Fruit fly (Drosophila melanogaster) whole organism, embryonic: ENCODE data around the gene CG14100.
A peak's percentile ranks its signal among the peaks of the same experiment; 100 is the strongest.

Experiments
- Adf1 ChIP-seq: fragments of 200-800 bp; sonication (Bioruptor generic); IDR thresholded peaks from 2 replicates; pipeline ENCODE4 v1.3.6; 2022; ENCODE audit warnings: missing biosample characterization, missing genetic modification characterization
- Atf3 ChIP-seq: fragments of 200-800 bp; sonication (Bioruptor generic); optimal IDR thresholded peaks from 3 replicates; lab custom pipeline; 2016; ENCODE audit warnings: missing biosample characterization, missing genetic modification characterization
- BEAF-32 ChIP-seq: fragments of 200-800 bp; sonication (Bioruptor generic); optimal IDR thresholded peaks from 3 replicates; lab custom pipeline; 2017; ENCODE audit warnings: missing biosample characterization, missing genetic modification characterization, mild to moderate bottlenecking, moderate library complexity, missing genetic modification reagents
- CG10543 ChIP-seq: fragments of 200-800 bp; sonication (Bioruptor generic); optimal IDR thresholded peaks from 3 replicates; lab custom pipeline; 2017; ENCODE audit warnings: missing biosample characterization, mild to moderate bottlenecking, missing genetic modification characterization, moderate library complexity
- CG11696 ChIP-seq: fragments of 200-800 bp; sonication (Bioruptor generic); IDR thresholded peaks from 2 replicates; pipeline ENCODE4 v1.3.6; 2022; ENCODE audit warnings: missing biosample characterization, missing genetic modification characterization
- CG12236 ChIP-seq: fragments of 200-800 bp; sonication (Bioruptor generic); optimal IDR thresholded peaks from 2 replicates; lab custom pipeline; 2016; ENCODE audit warnings: missing biosample characterization, missing genetic modification characterization
- CG12299 ChIP-seq: fragments of 200-800 bp; sonication (Bioruptor generic); optimal IDR thresholded peaks from 2 replicates; lab custom pipeline; 2018; ENCODE audit warnings: missing biosample characterization, mild to moderate bottlenecking, missing genetic modification characterization
- CG14667 ChIP-seq: fragments of 200-800 bp; sonication (Bioruptor generic); IDR thresholded peaks from 2 replicates; pipeline ENCODE4 v1.3.6; 2022; ENCODE audit warnings: missing biosample characterization, missing genetic modification characterization
- CG1602 ChIP-seq: fragments of 200-800 bp; sonication (Bioruptor generic); optimal IDR thresholded peaks from 3 replicates; lab custom pipeline; 2016; ENCODE audit warnings: missing biosample characterization, missing genetic modification characterization
- CG31224 ChIP-seq: fragments of 200-800 bp; sonication (Bioruptor generic); IDR thresholded peaks from 2 replicates; pipeline ENCODE4 v1.3.6; 2022; ENCODE audit warnings: missing biosample characterization, missing genetic modification characterization
- CG7987 ChIP-seq: fragments of 200-800 bp; sonication (Bioruptor generic); optimal IDR thresholded peaks from 2 replicates; lab custom pipeline; 2018; ENCODE audit warnings: missing biosample characterization, mild to moderate bottlenecking, missing genetic modification characterization, moderate library complexity
- CG8924 ChIP-seq: fragments of 200-800 bp; optimal IDR thresholded peaks from 3 replicates; lab custom pipeline; 2019; ENCODE audit warnings: missing biosample characterization, mild to moderate bottlenecking, missing genetic modification characterization, moderate library complexity
- CG9437 ChIP-seq: fragments of 200-800 bp; sonication (Bioruptor generic); optimal IDR thresholded peaks from 2 replicates; lab custom pipeline; 2018; ENCODE audit warnings: missing biosample characterization, mild to moderate bottlenecking, missing genetic modification characterization
- CG9727 ChIP-seq: fragments of 200-800 bp; sonication (Bioruptor generic); optimal IDR thresholded peaks from 3 replicates; lab custom pipeline; 2017; ENCODE audit warnings: missing biosample characterization, mild to moderate bottlenecking, missing genetic modification characterization
- Dip3 ChIP-seq: fragments of 200-800 bp; sonication (Bioruptor generic); optimal IDR thresholded peaks from 3 replicates; lab custom pipeline; 2016; ENCODE audit warnings: missing biosample characterization, missing genetic modification characterization
- Hmr ChIP-seq: fragments of 200-800 bp; sonication (Bioruptor generic); optimal IDR thresholded peaks from 3 replicates; lab custom pipeline; 2017; ENCODE audit warnings: mild to moderate bottlenecking, missing biosample characterization, missing genetic modification reagents, missing genetic modification characterization
- Hr78 ChIP-seq, 2 experiments: fragments of 200-800 bp in 1 of 2; fragments of >200 bp in 1 of 2; sonication (Bioruptor generic) in 1 of 2; optimal IDR thresholded peaks; 2 replicates each; lab custom pipeline; 2017 to 2019; ENCODE audit warnings: missing biosample characterization in 2 of 2, missing genetic modification characterization in 2 of 2, mild to moderate bottlenecking in 1 of 2, moderate library complexity in 1 of 2
- Hsf ChIP-seq: fragments of 200-800 bp; sonication (Bioruptor generic); optimal IDR thresholded peaks from 3 replicates; lab custom pipeline; 2016; ENCODE audit warnings: missing biosample characterization, missing genetic modification characterization
- Mad ChIP-seq: fragments of 200-800 bp; sonication (Bioruptor generic); optimal IDR thresholded peaks from 2 replicates; lab custom pipeline; 2016; ENCODE audit warnings: missing biosample characterization, missing genetic modification characterization
- Max ChIP-seq: fragments of 200-800 bp; sonication (Bioruptor generic); optimal IDR thresholded peaks from 2 replicates; lab custom pipeline; 2016; ENCODE audit warnings: missing biosample characterization, mild to moderate bottlenecking, missing genetic modification characterization
- Mrtf ChIP-seq: fragments of 200-800 bp; sonication (Bioruptor generic); IDR thresholded peaks from 3 replicates; pipeline ENCODE4 v1.3.6; 2022; ENCODE audit warnings: missing biosample characterization, missing genetic modification characterization
- Pdp1 ChIP-seq, 2 experiments: fragments of 200-800 bp; sonication (Bioruptor generic); optimal IDR thresholded peaks; 3 replicates each; lab custom pipeline; 2016; ENCODE audit warnings: missing biosample characterization in 2 of 2, missing genetic modification characterization in 2 of 2, mild to moderate bottlenecking in 1 of 2, moderate library complexity in 1 of 2
- ab ChIP-seq: fragments of 200-800 bp; sonication (Bioruptor generic); optimal IDR thresholded peaks from 2 replicates; lab custom pipeline; 2016; ENCODE audit warnings: missing biosample characterization, missing genetic modification characterization
- al ChIP-seq: fragments of 200-800 bp; sonication (Bioruptor generic); IDR thresholded peaks from 2 replicates; pipeline ENCODE4 v1.3.6; 2022; ENCODE audit warnings: missing biosample characterization, missing genetic modification characterization
- ash1 ChIP-seq: fragments of 200-800 bp; sonication (Bioruptor generic); optimal IDR thresholded peaks from 2 replicates; lab custom pipeline; 2018; ENCODE audit warnings: missing biosample characterization, mild to moderate bottlenecking, missing genetic modification characterization
- bcd ChIP-seq: fragments of 200-800 bp; sonication (Bioruptor generic); optimal IDR thresholded peaks from 2 replicates; lab custom pipeline; 2017; ENCODE audit warnings: missing biosample characterization, mild to moderate bottlenecking, missing genetic modification characterization
- chif ChIP-seq, 2 experiments: fragments of 200-800 bp; sonication (Bioruptor generic); optimal IDR thresholded peaks; 3 replicates each; lab custom pipeline; 2016; ENCODE audit warnings: missing biosample characterization in 2 of 2, missing genetic modification characterization in 2 of 2
- chm ChIP-seq: fragments of 200-800 bp; sonication (Bioruptor generic); IDR thresholded peaks from 2 replicates; pipeline ENCODE4 v1.3.6; 2022; ENCODE audit warnings: missing biosample characterization, missing genetic modification characterization
- cwo ChIP-seq: fragments of 200-800 bp; sonication (Bioruptor generic); optimal IDR thresholded peaks from 3 replicates; lab custom pipeline; 2017; ENCODE audit warnings: missing biosample characterization, missing genetic modification characterization, mild to moderate bottlenecking, moderate library complexity, missing genetic modification reagents
- dysf ChIP-seq: fragments of 200-800 bp; sonication (Bioruptor generic); IDR thresholded peaks from 3 replicates; pipeline ENCODE4 v1.3.6; 2022; ENCODE audit warnings: missing biosample characterization, missing genetic modification characterization
- gfzf ChIP-seq: fragments of 200-800 bp; sonication (Bioruptor generic); optimal IDR thresholded peaks from 2 replicates; lab custom pipeline; 2016; ENCODE audit warnings: missing biosample characterization, mild to moderate bottlenecking, missing genetic modification characterization, moderate library complexity
- grau ChIP-seq: fragments of 200-800 bp; optimal IDR thresholded peaks from 3 replicates; lab custom pipeline; 2019; ENCODE audit warnings: missing biosample characterization, mild to moderate bottlenecking, missing genetic modification characterization, moderate library complexity
- grn ChIP-seq: fragments of 200-800 bp; sonication (Bioruptor generic); optimal IDR thresholded peaks from 3 replicates; lab custom pipeline; 2017; ENCODE audit warnings: missing biosample characterization, missing genetic modification characterization
- her ChIP-seq: fragments of 200-800 bp; sonication (Bioruptor generic); optimal IDR thresholded peaks from 2 replicates; lab custom pipeline; 2016; ENCODE audit warnings: missing biosample characterization, missing genetic modification characterization
- jing ChIP-seq: fragments of 200-800 bp; sonication (Bioruptor generic); optimal IDR thresholded peaks from 2 replicates; lab custom pipeline; 2018; ENCODE audit warnings: missing biosample characterization, mild to moderate bottlenecking, missing genetic modification characterization
- luna ChIP-seq: fragments of 200-800 bp; sonication (Bioruptor generic); optimal IDR thresholded peaks from 2 replicates; lab custom pipeline; 2016; ENCODE audit warnings: missing biosample characterization, missing genetic modification characterization
- nerfin-1 ChIP-seq: fragments of 200-800 bp; sonication (Bioruptor generic); optimal IDR thresholded peaks from 3 replicates; lab custom pipeline; 2019; ENCODE audit warnings: missing biosample characterization, mild to moderate bottlenecking, missing genetic modification characterization, moderate library complexity
- phol ChIP-seq: fragments of 200-800 bp; sonication (Bioruptor generic); optimal IDR thresholded peaks from 3 replicates; lab custom pipeline; 2018; ENCODE audit warnings: missing biosample characterization, mild to moderate bottlenecking, missing genetic modification characterization, moderate library complexity
- slbo ChIP-seq: fragments of 200-800 bp; sonication (Bioruptor generic); IDR thresholded peaks from 2 replicates; pipeline ENCODE4 v1.3.6; 2022; ENCODE audit warnings: missing biosample characterization, missing genetic modification characterization
- sna ChIP-seq: fragments of 200-800 bp; sonication (Bioruptor generic); IDR thresholded peaks from 2 replicates; pipeline ENCODE4 v1.3.6; 2022; ENCODE audit warnings: missing biosample characterization, missing genetic modification characterization; ENCODE audit not compliant: partially characterized antibody
- tgo ChIP-seq: fragments of 200-800 bp; sonication (Bioruptor generic); IDR thresholded peaks from 3 replicates; pipeline ENCODE4 v1.3.6; 2022; ENCODE audit warnings: missing biosample characterization, missing genetic modification characterization
- tx ChIP-seq: fragments of 200-800 bp; sonication (Bioruptor generic); optimal IDR thresholded peaks from 2 replicates; lab custom pipeline; 2016; ENCODE audit warnings: missing biosample characterization, missing genetic modification characterization

The CG14100 gene

DNA sequence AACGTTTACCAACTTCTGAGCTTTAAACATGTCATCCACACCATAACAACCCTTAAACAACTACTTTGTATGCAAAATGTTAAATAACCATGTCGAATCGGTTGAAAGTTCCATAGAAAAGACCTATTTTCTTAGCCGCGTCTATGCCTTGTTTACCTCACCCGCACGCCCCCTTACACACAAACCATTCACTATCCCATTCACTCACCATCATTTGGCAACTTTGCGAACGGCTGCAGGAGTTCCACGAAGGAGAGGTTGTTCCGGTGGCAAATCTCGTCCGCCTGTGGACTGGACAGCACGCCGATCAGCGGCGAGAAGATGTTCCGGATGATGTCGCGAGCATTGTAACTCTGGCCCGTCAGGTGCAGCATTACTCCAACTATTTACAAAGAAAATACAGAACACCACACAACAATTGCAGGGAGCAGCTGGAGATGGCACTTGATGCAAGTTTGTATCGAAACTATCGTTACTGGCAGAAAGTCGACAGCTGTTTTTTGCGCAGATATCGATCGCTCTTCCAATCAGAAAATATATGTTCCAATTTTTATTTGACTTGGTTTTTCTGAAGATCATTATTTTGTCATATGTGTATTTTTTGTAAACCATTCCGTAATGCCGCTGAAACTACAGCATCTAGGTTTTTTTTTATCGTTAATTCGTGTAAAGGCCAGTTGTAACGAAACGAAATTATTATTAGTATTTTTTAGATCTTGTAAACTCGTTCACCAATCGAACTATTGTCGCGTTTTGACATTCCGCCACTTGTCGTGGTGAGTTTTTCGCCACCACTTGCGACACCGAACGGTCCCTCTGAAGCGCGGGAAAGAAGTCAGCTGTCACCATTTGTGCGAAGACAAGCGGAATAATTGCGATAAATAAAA is 28.0 kb upstream of the CG14100 start, which contains the start of gene asf1 (continued):
- TF ChIP-seq Hmr (GFP tag; lab: Kevin White, UChicago): peak; percentile 51
- TF ChIP-seq CG1602 (GFP tag; lab: Kevin White, UChicago): no peak
- TF ChIP-seq tgo (GFP tag; lab: Robert Waterston, UW): no peak
- TF ChIP-seq Dip3: peak; percentile 27
- TF ChIP-seq her (GFP tag; lab: Kevin White, UChicago): peak; percentile 10
- no peak for TF ChIP-seq chm
- no peak for TF ChIP-seq cwo (GFP tag; lab: Kevin White, UChicago)
- TF ChIP-seq Hr78 (GFP tag; optimal IDR thresholded peaks at IDR 0.05; lab: Kevin White, UChicago): no peak
- TF ChIP-seq CG8924 (tag; lab: Kevin White, UChicago): peak; percentile 13
- peak; percentile 67 for TF ChIP-seq sna (GFP tag; lab: Robert Waterston, UW)
- TF ChIP-seq Atf3 (GFP tag; lab: Kevin White, UChicago): no peak
- TF ChIP-seq chif (GFP tag; optimal IDR thresholded peaks at IDR 0.05; lab: Kevin White, UChicago): no peak
- peak; percentile 43; the same call in 1 of the 2 replicates for TF ChIP-seq slbo (GFP tag; lab: Robert Waterston, UW)
- peak; percentile 88 for TF ChIP-seq BEAF-32 (GFP tag; lab: Kevin White, UChicago)
- no peak for TF ChIP-seq ash1 (GFP tag; lab: Kevin White, UChicago)
- TF ChIP-seq Pdp1 (GFP tag; optimal IDR thresholded peaks at IDR 0.05; lab: Kevin White, UChicago): no peak
- TF ChIP-seq CG12236 (GFP tag; lab: Kevin White, UChicago): no peak
- TF ChIP-seq Hsf (GFP tag; lab: Kevin White, UChicago): peak; percentile 39
- TF ChIP-seq CG9437 (GFP tag; lab: Kevin White, UChicago): no peak
- TF ChIP-seq phol (tag; lab: Kevin White, UChicago): peak; percentile 42
- TF ChIP-seq dysf: no peak
- no peak for TF ChIP-seq Adf1 (GFP tag; lab: Robert Waterston, UW)
- TF ChIP-seq jing (GFP tag; lab: Kevin White, UChicago): no peak
- TF ChIP-seq ab (GFP tag; lab: Kevin White, UChicago): no peak
- peak; percentile 31 for TF ChIP-seq CG9727 (GFP tag; lab: Kevin White, UChicago)
- no peak for TF ChIP-seq grn
- TF ChIP-seq gfzf (GFP tag; lab: Kevin White, UChicago): peak; percentile 85
- no peak for TF ChIP-seq bcd
- TF ChIP-seq grau (tag; lab: Kevin White, UChicago): no peak
- TF ChIP-seq CG14667 (GFP tag; lab: Robert Waterston, UW): no peak
- no peak for TF ChIP-seq Max (GFP tag; lab: Kevin White, UChicago)
- no peak for TF ChIP-seq Mrtf (GFP tag; lab: Robert Waterston, UW)
- TF ChIP-seq CG7987 (GFP tag; lab: Kevin White, UChicago): no peak
- peak; percentile 40 for TF ChIP-seq tx (GFP tag; lab: Kevin White, UChicago)
- no peak for TF ChIP-seq CG10543 (GFP tag; lab: Kevin White, UChicago)
- no peak for TF ChIP-seq Mad (GFP tag; lab: Kevin White, UChicago)
- TF ChIP-seq luna (GFP tag; lab: Kevin White, UChicago): no peak
- TF ChIP-seq nerfin-1 (tag; lab: Kevin White, UChicago): peak; percentile 86
- TF ChIP-seq al (GFP tag; lab: Robert Waterston, UW): no peak
- no peak for TF ChIP-seq CG31224 (GFP tag; lab: Robert Waterston, UW)
- TF ChIP-seq CG12299 (tag; lab: Kevin White, UChicago): no peak
- TF ChIP-seq CG11696 (GFP tag; lab: Robert Waterston, UW): peak; percentile 80
